Worm (Caenorhabditis elegans) whole organism, late embryonic: ENCODE measurements around the gene K02C4.3.

Source experiments
- C08G9.2 ChIP-seq: sonication (generic microtip); optimal IDR thresholded peaks from 2 replicates; lab custom pipeline; 2016; ENCODE audit warnings: mild to moderate bottlenecking, missing genetic modification characterization, moderate library complexity, missing compliant biosample characterization
- K02D7.2 ChIP-seq: sonication (generic microtip); optimal IDR thresholded peaks from 2 replicates; lab custom pipeline; 2017; ENCODE audit warnings: mild to moderate bottlenecking, missing genetic modification characterization, missing compliant biosample characterization
- ama-1 ChIP-seq: fragments of 150-350 bp; optimal IDR thresholded peaks from 2 replicates; lab custom pipeline; 2014
- ceh-31 ChIP-seq: sonication (generic microtip); optimal IDR thresholded peaks from 2 replicates; lab custom pipeline; 2016; ENCODE audit warnings: missing genetic modification characterization, missing compliant biosample characterization
- dmd-4 ChIP-seq: sonication (generic microtip); optimal IDR thresholded peaks from 2 replicates; lab custom pipeline; 2016; ENCODE audit warnings: borderline replicate concordance, missing genetic modification characterization, missing compliant biosample characterization
- pros-1 ChIP-seq: fragments of 150-350 bp; optimal IDR thresholded peaks from 2 replicates; lab custom pipeline; 2014; ENCODE audit warnings: missing biosample characterization, missing genetic modification reagents, missing genetic modification characterization
- ref-2 ChIP-seq: sonication (generic microtip); optimal IDR thresholded peaks from 2 replicates; lab custom pipeline; 2016; ENCODE audit warnings: missing genetic modification characterization, missing compliant biosample characterization

DNA sequence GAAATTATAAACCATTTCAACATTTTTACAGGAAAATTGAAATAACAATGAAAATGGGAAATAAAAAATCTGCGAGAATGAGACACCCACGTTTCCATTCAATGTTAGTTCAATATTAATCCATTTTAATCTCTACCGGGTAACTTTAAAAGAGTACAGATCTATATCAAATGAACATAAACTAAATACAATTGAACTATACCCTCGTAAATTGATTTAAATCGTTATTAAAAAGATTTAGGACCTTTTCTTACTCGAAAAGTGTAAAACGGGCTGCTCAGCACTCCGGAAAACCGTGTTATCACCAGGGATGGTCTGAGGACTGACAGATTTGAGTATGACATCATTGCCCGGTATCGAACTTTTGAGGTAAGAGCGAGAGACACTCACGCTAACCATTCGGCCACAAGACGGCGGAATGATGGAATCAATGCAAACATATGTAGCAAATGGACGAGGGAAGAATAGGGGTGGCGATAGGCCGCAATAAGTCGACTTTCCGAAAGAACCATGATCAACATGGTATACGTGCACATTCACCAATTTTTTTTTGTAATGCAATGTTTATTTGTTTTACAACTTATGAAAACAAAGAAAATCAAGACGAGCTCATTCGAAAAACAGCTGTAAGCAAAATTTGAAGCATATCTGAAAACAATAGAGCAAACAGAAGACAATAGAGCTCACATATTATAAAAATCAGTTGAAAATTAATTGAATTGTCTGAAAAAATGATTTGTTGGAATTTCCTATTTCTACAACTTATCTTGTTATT is 20.5 kb upstream of the K02C4.3 start, which contains the start of the genes chst-1 and C41C4.9:
- TF ChIP-seq ceh-31 (tag; lab: Kevin White, UChicago): peak; percentile 84
- peak; percentile 86 for TF ChIP-seq dmd-4
- peak; percentile 80 for TF ChIP-seq C08G9.2 (tag; lab: Kevin White, UChicago)
- no peak for TF ChIP-seq ref-2
- TF ChIP-seq K02D7.2: peak; percentile 89
- TF ChIP-seq pros-1 (tag; lab: Kevin White, UChicago): no peak
- TF ChIP-seq ama-1: no peak
